Worm (Caenorhabditis elegans): Measurements from ENCODE around the gene Y82E9BR.5.

The Y82E9BR.5 gene

DNA sequence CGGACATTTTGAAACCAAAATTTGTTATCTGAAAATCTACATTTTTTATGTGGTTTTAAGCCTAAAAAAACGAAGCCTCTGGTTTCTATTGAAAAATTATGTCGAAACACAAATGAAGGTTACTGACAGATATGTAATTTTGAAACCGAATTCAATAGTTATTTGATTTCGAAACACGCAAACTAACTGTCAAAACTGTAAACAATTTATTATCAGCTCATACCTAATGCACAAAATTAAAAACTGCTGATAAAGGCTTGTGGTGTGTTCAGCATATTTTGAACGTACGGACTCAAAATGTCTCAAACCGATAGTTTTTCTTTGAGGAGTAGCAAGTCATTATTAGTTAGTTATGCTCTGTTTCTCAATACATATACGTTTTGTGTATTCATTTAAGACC, 41.7 kb upstream of the Y82E9BR.5 start, which contains the start of gene fbxa-26 (continued):
- TF ChIP-seq ces-1 (GFP tag; optimal IDR thresholded peaks at IDR 0.05) (no peak), ZK546.5 (tag; optimal IDR thresholded peaks at IDR 0.05) (no peak), daf-19 (GFP tag; conservative IDR thresholded peaks at IDR 0.05) (no peak), lin-38 (GFP tag; IDR thresholded peaks at IDR 0.05) (no peak), dmd-6 (GFP tag; IDR thresholded peaks at IDR 0.05) (no peak; the same call in 1 of the 2 replicates), nhr-102 (tag; optimal IDR thresholded peaks at IDR 0.05) (no peak), tra-1 (GFP tag; IDR thresholded peaks at IDR 0.05) (no peak), ctbp-1 (GFP tag; IDR thresholded peaks at IDR 0.05) (no peak), lin-29 (GFP tag; IDR thresholded peaks at IDR 0.05) (no peak)

DNA sequence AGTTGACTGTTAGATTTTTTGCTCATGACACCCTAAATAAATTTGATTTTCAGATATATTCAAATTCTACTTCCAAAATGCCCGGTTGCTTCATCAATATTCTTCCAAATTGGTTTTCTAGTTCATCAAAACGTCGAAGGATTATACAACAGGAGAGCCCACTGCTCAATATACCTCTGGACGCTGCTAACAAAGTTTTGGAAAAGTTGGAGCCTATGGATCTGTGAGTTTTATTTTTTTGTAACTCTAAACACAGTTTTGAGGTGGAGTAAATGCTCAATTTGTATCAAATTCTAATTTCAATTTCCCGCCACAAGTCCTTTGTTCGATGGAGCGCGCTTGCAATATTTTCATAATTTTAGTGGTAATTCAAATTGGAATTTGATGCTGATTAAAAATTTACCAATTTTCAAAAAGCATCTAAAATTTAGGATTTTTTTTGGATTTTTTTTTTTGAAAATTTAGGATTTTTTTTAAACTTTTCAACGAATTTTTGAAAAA, 41.2 kb upstream of the Y82E9BR.5 start, which contains the start of gene fbxa-27:
TSS of gene fbxa-27 (plus strand) at position 51 of the 501 bp plus-strand sequence.
- TF ChIP-seq unc-62 (GFP tag; optimal IDR thresholded peaks at IDR 0.05 in 1 of 2) (peak in 1 of 2 experiments; percentile 61), unc-62 (tag; optimal IDR thresholded peaks at IDR 0.05) (no peak), pha-4 (GFP tag; IDR thresholded peaks at IDR 0.05) (no peak), pha-4 (tag; optimal IDR thresholded peaks at IDR 0.05) (no peak)

DNA sequence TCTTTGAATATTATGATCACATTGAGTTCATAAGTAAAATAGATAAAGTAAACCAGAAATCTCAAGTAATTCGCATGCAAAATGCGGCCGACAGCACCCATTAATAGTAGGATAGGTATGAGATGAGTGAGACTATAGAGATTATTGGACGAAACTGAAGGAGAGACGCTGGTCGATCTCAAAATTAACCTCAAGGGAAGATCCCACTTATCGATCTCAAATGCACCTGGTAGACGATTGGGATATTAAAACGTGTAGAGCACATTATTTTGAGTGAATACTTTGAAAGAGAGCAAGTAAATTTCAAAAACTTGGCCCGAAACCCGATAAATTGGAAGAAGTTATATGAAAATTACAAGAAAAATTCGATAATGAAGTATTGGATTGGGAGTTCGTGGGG, 38.5 kb upstream of the Y82E9BR.5 start, which contains the start of gene Y82E9BL.6:
TSS of gene Y82E9BL.6 (minus strand) at position 101 of the 400 bp plus-strand sequence.
- TF ChIP-seq mxl-3 (GFP tag; optimal IDR thresholded peaks at IDR 0.05), result no peak
- TF ChIP-seq ctbp-1 (GFP tag; IDR thresholded peaks at IDR 0.05), result no peak
- no peak for TF ChIP-seq daf-19 (GFP tag; conservative IDR thresholded peaks at IDR 0.05)
- no peak for TF ChIP-seq daf-12 (tag; optimal IDR thresholded peaks at IDR 0.05)
- no peak for TF ChIP-seq mdt-29 (GFP tag; IDR thresholded peaks at IDR 0.05)
- no peak for TF ChIP-seq hmg-1.1 (GFP tag; IDR thresholded peaks at IDR 0.05)
- TF ChIP-seq F37D6.2 (tag; optimal IDR thresholded peaks at IDR 0.05), result no peak
- no peak for TF ChIP-seq duxl-1 (tag; optimal IDR thresholded peaks at IDR 0.05; ENCODE audit: poor library complexity)
- no peak for TF ChIP-seq lin-15B (tag; optimal IDR thresholded peaks at IDR 0.05)
- TF ChIP-seq unc-130 (GFP tag; optimal IDR thresholded peaks at IDR 0.05), result no peak
- TF ChIP-seq skn-1 (tag; optimal IDR thresholded peaks at IDR 0.05), result no peak
- no peak for TF ChIP-seq madf-9 (GFP tag; conservative IDR thresholded peaks at IDR 0.05)
- no peak for TF ChIP-seq R02D3.7 (tag; optimal IDR thresholded peaks at IDR 0.05)
- TF ChIP-seq jun-1 (tag; optimal IDR thresholded peaks at IDR 0.05), result no peak
- TF ChIP-seq zip-11 (GFP tag; IDR thresholded peaks at IDR 0.05), result no peak
- TF ChIP-seq php-3 (GFP tag; IDR thresholded peaks at IDR 0.05), result no peak
- TF ChIP-seq ZK337.2 (GFP tag; IDR thresholded peaks at IDR 0.05), result no peak
- no peak for TF ChIP-seq daf-16 (GFP tag; optimal IDR thresholded peaks at IDR 0.05)
- TF ChIP-seq daf-16 (tag; optimal IDR thresholded peaks at IDR 0.05), result no peak

DNA sequence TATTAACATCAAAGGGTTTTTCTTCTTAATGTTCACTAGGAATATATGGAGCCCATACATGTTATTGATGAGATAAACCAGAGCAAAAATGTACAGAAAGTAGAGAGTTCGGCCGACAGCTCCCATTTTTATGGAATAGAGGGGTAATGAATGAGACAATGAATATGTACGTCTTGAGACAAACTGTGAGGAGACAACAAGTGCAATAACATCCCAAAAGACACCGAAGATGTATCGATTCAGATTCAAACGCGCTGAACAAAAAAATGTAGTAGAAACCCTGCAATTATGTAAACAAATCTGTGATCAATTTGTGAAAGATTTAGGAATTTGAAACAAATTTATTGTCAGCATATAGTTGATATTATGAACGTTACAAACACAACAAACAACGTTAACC, 37.2 kb upstream of the Y82E9BR.5 start:
- TF ChIP-seq dmd-6 (GFP tag; IDR thresholded peaks at IDR 0.05), result no peak
- TF ChIP-seq Y5F2A.4 (GFP tag; optimal IDR thresholded peaks at IDR 0.05), result no peak
- peak in 1 of 2 experiments; percentile 58 for TF ChIP-seq unc-62 (GFP tag; optimal IDR thresholded peaks at IDR 0.05 in 1 of 2)
- no peak for TF ChIP-seq unc-62 (tag; optimal IDR thresholded peaks at IDR 0.05)
- TF ChIP-seq ceh-44 (GFP tag; IDR thresholded peaks at IDR 0.05), result no peak
- TF ChIP-seq aha-1 (tag), result peak; percentile 92
- no peak for TF ChIP-seq hlh-11 (tag; optimal IDR thresholded peaks at IDR 0.05)

DNA sequence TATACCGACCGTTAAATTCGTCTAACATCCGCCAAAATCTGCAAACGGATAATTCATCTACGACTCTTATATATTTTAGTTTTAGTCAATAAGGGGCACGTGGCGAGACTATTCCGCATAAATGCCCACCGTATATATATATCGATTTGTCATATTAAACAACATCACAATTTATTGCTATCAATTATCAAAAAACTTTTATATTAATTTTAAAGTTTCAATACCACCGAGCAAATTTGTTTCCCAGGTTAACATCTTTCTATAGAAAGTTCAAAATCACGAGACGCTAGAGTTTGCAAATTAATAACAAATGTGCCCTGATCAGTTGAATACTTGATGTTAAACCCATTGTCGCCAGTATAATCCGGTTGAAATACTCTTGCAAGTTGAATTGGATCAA, 36.6 kb upstream of the Y82E9BR.5 start, which contains the start of gene Y82E9BL.5:
TSS of gene Y82E9BL.5 (minus strand) at position 101 of the 400 bp plus-strand sequence.
- no peak for TF ChIP-seq ceh-44 (GFP tag; IDR thresholded peaks at IDR 0.05)
- TF ChIP-seq ztf-11 (tag; optimal IDR thresholded peaks at IDR 0.05), result no peak
- no peak for TF ChIP-seq mxl-2 (GFP tag; conservative IDR thresholded peaks at IDR 0.05)
- TF ChIP-seq mdt-29 (GFP tag; IDR thresholded peaks at IDR 0.05), result no peak
- TF ChIP-seq nhr-102 (tag; optimal IDR thresholded peaks at IDR 0.05), result no peak

Measured in whole organism, L4 larva.